Fruit fly (Drosophila melanogaster): Measurements from ENCODE around the gene CG11537.
A peak's percentile ranks its signal among the peaks of the same experiment; 100 is the strongest.

Gene CG11537

dm6 chr3L:3162584-3162983, 19.3 kb upstream of the CG11537 start:
- TF ChIP-seq CG17801 (GFP tag; optimal IDR thresholded peaks at IDR 0.05; ENCODE audit: partially characterized antibody): no peak

- TF ChIP-seq CG17801 (GFP tag; optimal IDR thresholded peaks at IDR 0.05; ENCODE audit: partially characterized antibody): no peak
Observed at dm6 chr3L:3161968-3162367, 18.7 kb upstream of the CG11537 start, which contains the start of gene rasp. Gene rasp (plus strand): TSS chr3L:3162180.

- no peak for TF ChIP-seq CG17801 (GFP tag; optimal IDR thresholded peaks at IDR 0.05; ENCODE audit: partially characterized antibody)
Observed at dm6 chr3L:3159309-3160194, 16.3 kb upstream of the CG11537 start, which contains the start of the genes ND-30 and CG15812. Gene ND-30 (minus strand): TSS chr3L:3159578. Gene CG15812 (plus strand): TSS chr3L:3159991.

dm6 chr3L:3157651-3158050, 14.4 kb upstream of the CG11537 start:
- no peak for TF ChIP-seq CG17801 (GFP tag; optimal IDR thresholded peaks at IDR 0.05; ENCODE audit: partially characterized antibody)

- no peak for TF ChIP-seq CG17801 (GFP tag; optimal IDR thresholded peaks at IDR 0.05; ENCODE audit: partially characterized antibody)
Observed at dm6 chr3L:3150376-3150775, 7.1 kb upstream of the CG11537 start.

dm6 chr3L:3149060-3149872, 6.0 kb upstream of the CG11537 start:
- TF ChIP-seq CG17801 (GFP tag; optimal IDR thresholded peaks at IDR 0.05; ENCODE audit: partially characterized antibody): no peak

dm6 chr3L:3148125-3149059, 5.1 kb upstream of the CG11537 start, which contains the start of the genes Usp5 and BtbVII:
Gene Usp5 (minus strand): TSS chr3L:3148358.
Gene BtbVII (plus strand): TSS chr3L:3148646.
- TF ChIP-seq CG17801 (GFP tag; optimal IDR thresholded peaks at IDR 0.05; ENCODE audit: partially characterized antibody): peak; percentile 7

dm6 chr3L:3142516-3143382, 508 bp downstream of the CG11537 start:
- TF ChIP-seq CG17801 (GFP tag; optimal IDR thresholded peaks at IDR 0.05; ENCODE audit: partially characterized antibody): no peak

dm6 chr3L:3141411-3141810, 1.8 kb downstream of the CG11537 start:
- TF ChIP-seq CG17801 (GFP tag; optimal IDR thresholded peaks at IDR 0.05; ENCODE audit: partially characterized antibody): no peak

dm6 chr3L:3134064-3134545, 9.2 kb downstream of the CG11537 start:
- no peak for TF ChIP-seq CG17801 (GFP tag; optimal IDR thresholded peaks at IDR 0.05; ENCODE audit: partially characterized antibody)

- TF ChIP-seq CG17801 (GFP tag; optimal IDR thresholded peaks at IDR 0.05; ENCODE audit: partially characterized antibody): peak; percentile 66
Observed at dm6 chr3L:3127544-3127943, 15.7 kb downstream of the CG11537 start, which contains the start of gene promL. Gene promL (minus strand): TSS chr3L:3127724.

- no peak for TF ChIP-seq CG17801 (GFP tag; optimal IDR thresholded peaks at IDR 0.05; ENCODE audit: partially characterized antibody)
Observed at dm6 chr3L:3126478-3126877, 16.8 kb downstream of the CG11537 start.

dm6 chr3L:3125649-3126130, 17.6 kb downstream of the CG11537 start:
- TF ChIP-seq CG17801 (GFP tag; optimal IDR thresholded peaks at IDR 0.05; ENCODE audit: partially characterized antibody): no peak

Data from ovary, adult (tissue).